Fruit fly (Drosophila melanogaster): ENCODE data around the gene CG18764.
A peak's percentile ranks its signal among the peaks of the same experiment; 100 is the strongest.

Gene CG18764

dm6 chr3R:11655873-11656374 is 29.2 kb downstream of the CG18764 start, which contains the start of gene CG42327 (continued):
- TF ChIP-seq CG9215 (GFP tag; IDR thresholded peaks at IDR 0.05) (peak; percentile 73), CG5953 (GFP tag; IDR thresholded peaks at IDR 0.05) (peak; percentile 98), ham (GFP tag; IDR thresholded peaks at IDR 0.05) (0 out of 2 replicates have a peak, but pooled peaks have one; percentile 54), CG7963 (GFP tag; IDR thresholded peaks at IDR 0.05; ENCODE audit: partially characterized antibody) (no peak), CG7372 (GFP tag; IDR thresholded peaks at IDR 0.05) (peak; percentile 86), CG32767 (GFP tag; IDR thresholded peaks at IDR 0.05) (peak; percentile 94), cg (GFP tag; optimal IDR thresholded peaks at IDR 0.05) (peak; percentile 52), Ssrp (tag; optimal IDR thresholded peaks at IDR 0.05) (peak; percentile 93), CG34422 (GFP tag; IDR thresholded peaks at IDR 0.05) (peak; percentile 96), Nf-YC (tag; optimal IDR thresholded peaks at IDR 0.05) (peak; percentile 75), ssp (GFP tag; IDR thresholded peaks at IDR 0.05) (peak; percentile 87), CG12769 (tag; optimal IDR thresholded peaks at IDR 0.05) (peak; percentile 89), CG10147 (GFP tag; optimal IDR thresholded peaks at IDR 0.05) (peak; percentile 87), fd3F (GFP tag; optimal IDR thresholded peaks at IDR 0.05) (peak; percentile 70), lola (GFP tag; optimal IDR thresholded peaks at IDR 0.05) (peak in 1 of 3 experiments; percentile 91), vnd (GFP tag; IDR thresholded peaks at IDR 0.05; ENCODE audit: partially characterized antibody) (no peak), CG14710 (tag; optimal IDR thresholded peaks at IDR 0.05) (peak; percentile 91), fd102C (GFP tag; optimal IDR thresholded peaks at IDR 0.05) (peak; percentile 73), nerfin-2 (GFP tag; IDR thresholded peaks at IDR 0.05; ENCODE audit: partially characterized antibody) (peak; percentile 66), CG17612 (GFP tag; IDR thresholded peaks at IDR 0.05) (peak; percentile 78), Oli (tag; optimal IDR thresholded peaks at IDR 0.05) (peak; percentile 95), Hmx (GFP tag; optimal IDR thresholded peaks at IDR 0.05) (peak; percentile 8), CG3995 (GFP tag; optimal IDR thresholded peaks at IDR 0.05) (no peak), pzg (GFP tag; optimal IDR thresholded peaks at IDR 0.05) (no peak), CG2116 (GFP tag; optimal IDR thresholded peaks at IDR 0.05) (peak; percentile 82), ERR (GFP tag; optimal IDR thresholded peaks at IDR 0.05) (peak; percentile 63), CG9727 (GFP tag; optimal IDR thresholded peaks at IDR 0.05) (peak; percentile 95), CG11504 (tag; optimal IDR thresholded peaks at IDR 0.05) (peak; percentile 94), BtbVII (GFP tag; optimal IDR thresholded peaks at IDR 0.05) (peak; percentile 93), pb (GFP tag; optimal IDR thresholded peaks at IDR 0.05) (peak; percentile 67), mld (GFP tag; IDR thresholded peaks at IDR 0.05; ENCODE audit: partially characterized antibody) (no peak), CG34224 (GFP tag; IDR thresholded peaks at IDR 0.05; ENCODE audit: partially characterized antibody) (no peak), CG10321 (GFP tag; IDR thresholded peaks at IDR 0.05) (peak; percentile 76; the same call in 1 of the 2 replicates), CG9817 (tag; optimal IDR thresholded peaks at IDR 0.05) (peak; percentile 59), CG10565 (GFP tag; optimal IDR thresholded peaks at IDR 0.05) (peak; percentile 75), ap (GFP tag; IDR thresholded peaks at IDR 0.05) (peak; percentile 93), Blimp-1 (GFP tag; optimal IDR thresholded peaks at IDR 0.05) (peak; percentile 97), CG18619 (GFP tag; optimal IDR thresholded peaks at IDR 0.05) (peak; percentile 88), kah (GFP tag; optimal IDR thresholded peaks at IDR 0.05) (peak; percentile 79), CG13287 (GFP tag; IDR thresholded peaks at IDR 0.05; ENCODE audit: partially characterized antibody) (peak; percentile 59), CG7271 (tag; optimal IDR thresholded peaks at IDR 0.05) (peak; percentile 88), Sox102F (GFP tag; optimal IDR thresholded peaks at IDR 0.05) (peak; percentile 97), nau (GFP tag; optimal IDR thresholded peaks at IDR 0.05) (peak; percentile 91), psq (GFP tag; optimal IDR thresholded peaks at IDR 0.05) (peak; percentile 87), CG4617 (GFP tag; optimal IDR thresholded peaks at IDR 0.05; ENCODE audit: borderline replicate concordance) (peak; percentile 77), sim (GFP tag; IDR thresholded peaks at IDR 0.05) (peak; percentile 94), HLHmδ (GFP tag; optimal IDR thresholded peaks at IDR 0.05) (no peak), CG7928 (GFP tag; optimal IDR thresholded peaks at IDR 0.05) (peak; percentile 51)
